Fruit fly (Drosophila melanogaster) whole organism, embryonic: ENCODE measurements around the gene prtp.
A peak's percentile ranks its signal among the peaks of the same experiment; 100 is the strongest.

Experiments
- Antp ChIP-seq: fragments of 200-800 bp; sonication (Bioruptor generic); optimal IDR thresholded peaks from 3 replicates; lab custom pipeline; 2016; ENCODE audit warnings: missing biosample characterization, missing genetic modification characterization
- Atf-2 ChIP-seq: fragments of 200-800 bp; sonication (Bioruptor generic); optimal IDR thresholded peaks from 2 replicates; lab custom pipeline; 2016; ENCODE audit warnings: missing biosample characterization, missing genetic modification characterization
- CG10209 ChIP-seq: fragments of 200-800 bp; sonication (Bioruptor generic); optimal IDR thresholded peaks from 3 replicates; lab custom pipeline; 2017; ENCODE audit warnings: missing biosample characterization, mild to moderate bottlenecking, missing genetic modification characterization, missing genetic modification reagents
- CG10654 ChIP-seq: fragments of 200-800 bp; sonication (Bioruptor generic); optimal IDR thresholded peaks from 2 replicates; lab custom pipeline; 2016; ENCODE audit warnings: missing biosample characterization, missing genetic modification characterization
- CG11695 ChIP-seq: fragments of 200-800 bp; sonication (Bioruptor generic); IDR thresholded peaks from 3 replicates; pipeline ENCODE4 v1.3.6; 2022; ENCODE audit warnings: missing biosample characterization, missing genetic modification characterization
- CG12236 ChIP-seq: fragments of 200-800 bp; sonication (Bioruptor generic); optimal IDR thresholded peaks from 2 replicates; lab custom pipeline; 2016; ENCODE audit warnings: missing biosample characterization, missing genetic modification characterization
- CG14441 ChIP-seq: fragments of 200-800 bp; sonication (Bioruptor generic); IDR thresholded peaks from 2 replicates; pipeline ENCODE4 v1.3.6; 2022; ENCODE audit warnings: missing biosample characterization, missing genetic modification characterization
- CG15696 ChIP-seq: fragments of 200-800 bp; sonication (Bioruptor generic); optimal IDR thresholded peaks from 2 replicates; lab custom pipeline; 2019; ENCODE audit warnings: missing biosample characterization, mild to moderate bottlenecking, missing genetic modification characterization, moderate library complexity
- CG17612 ChIP-seq: fragments of 200-800 bp; sonication (Bioruptor generic); IDR thresholded peaks from 2 replicates; pipeline ENCODE4 v1.3.6; 2022; ENCODE audit warnings: missing biosample characterization, missing genetic modification characterization
- CG18599 ChIP-seq: fragments of 200-800 bp; sonication (Bioruptor generic); optimal IDR thresholded peaks from 3 replicates; lab custom pipeline; 2017; ENCODE audit warnings: missing biosample characterization, missing genetic modification characterization, mild to moderate bottlenecking, moderate library complexity, missing genetic modification reagents
- CG2129 ChIP-seq: fragments of 200-800 bp; sonication (Bioruptor generic); IDR thresholded peaks from 2 replicates; pipeline ENCODE4 v1.3.6; 2022; ENCODE audit warnings: missing biosample characterization, missing genetic modification characterization; ENCODE audit not compliant: partially characterized antibody
- CG31365 ChIP-seq: fragments of 200-800 bp; sonication (Bioruptor generic); optimal IDR thresholded peaks from 2 replicates; lab custom pipeline; 2018; ENCODE audit warnings: missing biosample characterization, mild to moderate bottlenecking, missing genetic modification characterization
- CG4820 ChIP-seq: fragments of 200-800 bp; sonication (Bioruptor generic); optimal IDR thresholded peaks from 3 replicates; lab custom pipeline; 2016; ENCODE audit warnings: missing biosample characterization, missing genetic modification characterization
- CG7839 ChIP-seq: fragments of 200-800 bp; sonication (Bioruptor generic); optimal IDR thresholded peaks from 3 replicates; lab custom pipeline; 2018; ENCODE audit warnings: missing biosample characterization, mild to moderate bottlenecking, missing genetic modification characterization, moderate library complexity
- CG8924 ChIP-seq: fragments of 200-800 bp; optimal IDR thresholded peaks from 3 replicates; lab custom pipeline; 2019; ENCODE audit warnings: missing biosample characterization, mild to moderate bottlenecking, missing genetic modification characterization, moderate library complexity
- CG9215 ChIP-seq: fragments of 200-800 bp; sonication (Bioruptor generic); IDR thresholded peaks from 2 replicates; pipeline ENCODE4 v1.3.6; 2022; ENCODE audit warnings: missing biosample characterization, missing genetic modification characterization
- CG9437 ChIP-seq: fragments of 200-800 bp; sonication (Bioruptor generic); optimal IDR thresholded peaks from 2 replicates; lab custom pipeline; 2018; ENCODE audit warnings: missing biosample characterization, mild to moderate bottlenecking, missing genetic modification characterization
- CG9876 ChIP-seq: fragments of 200-800 bp; sonication (Bioruptor generic); optimal IDR thresholded peaks from 2 replicates; lab custom pipeline; 2016; ENCODE audit warnings: missing biosample characterization, missing genetic modification characterization
- Chrac-16 ChIP-seq: fragments of 200-800 bp; sonication (Bioruptor generic); optimal IDR thresholded peaks from 3 replicates; lab custom pipeline; 2016; ENCODE audit warnings: missing biosample characterization, missing genetic modification characterization
- Dll ChIP-seq: fragments of 200-800 bp; sonication (Bioruptor generic); IDR thresholded peaks from 4 replicates; pipeline ENCODE4 v1.3.6; 2022; ENCODE audit warnings: missing biosample characterization, missing genetic modification characterization; ENCODE audit not compliant: partially characterized antibody
- Drgx ChIP-seq: fragments of 200-800 bp; sonication (Bioruptor generic); IDR thresholded peaks from 2 replicates; pipeline ENCODE4 v1.3.6; 2022; ENCODE audit warnings: missing biosample characterization, missing genetic modification characterization
- Hand ChIP-seq: fragments of 200-800 bp; sonication (Bioruptor generic); optimal IDR thresholded peaks from 2 replicates; lab custom pipeline; 2017; ENCODE audit warnings: mild to moderate bottlenecking, missing biosample characterization, missing genetic modification reagents, missing genetic modification characterization
- MBD-R2 ChIP-seq: fragments of 200-800 bp; sonication (Bioruptor generic); IDR thresholded peaks from 2 replicates; pipeline ENCODE4 v1.3.6; 2022; ENCODE audit warnings: missing biosample characterization, missing genetic modification characterization
- MESR4 ChIP-seq: fragments of 200-800 bp; sonication (Bioruptor generic); optimal IDR thresholded peaks from 2 replicates; lab custom pipeline; 2018; ENCODE audit warnings: missing biosample characterization, mild to moderate bottlenecking, missing genetic modification characterization, moderate library complexity
- NC2α ChIP-seq: fragments of 200-800 bp; sonication (Bioruptor generic); optimal IDR thresholded peaks from 2 replicates; lab custom pipeline; 2016; ENCODE audit warnings: missing biosample characterization, missing genetic modification characterization
- PHDP ChIP-seq: fragments of 200-800 bp; sonication (Bioruptor generic); optimal IDR thresholded peaks from 3 replicates; lab custom pipeline; 2018; ENCODE audit warnings: missing biosample characterization, mild to moderate bottlenecking, missing genetic modification characterization, moderate library complexity
- Rfx ChIP-seq: fragments of 200-800 bp; sonication (Bioruptor generic); IDR thresholded peaks from 2 replicates; pipeline ENCODE4 v1.3.6; 2022; ENCODE audit warnings: missing biosample characterization, missing genetic modification characterization
- Sin3A ChIP-seq: fragments of >200 bp; optimal IDR thresholded peaks from 2 replicates; lab custom pipeline; 2018
- Six4 ChIP-seq: fragments of 200-800 bp; sonication (Bioruptor generic); optimal IDR thresholded peaks from 2 replicates; lab custom pipeline; 2016; ENCODE audit warnings: missing biosample characterization, missing genetic modification characterization
- Tbp ChIP-seq: fragments of >200 bp; optimal IDR thresholded peaks from 2 replicates; lab custom pipeline; 2018; ENCODE audit warnings: missing biosample characterization, missing genetic modification characterization
- ab ChIP-seq: fragments of 200-800 bp; sonication (Bioruptor generic); optimal IDR thresholded peaks from 2 replicates; lab custom pipeline; 2016; ENCODE audit warnings: missing biosample characterization, missing genetic modification characterization
- bowl ChIP-seq: fragments of 200-800 bp; sonication (Bioruptor generic); IDR thresholded peaks from 2 replicates; pipeline ENCODE4 v1.3.6; 2022; ENCODE audit warnings: missing biosample characterization, missing genetic modification characterization
- crc ChIP-seq: fragments of 200-800 bp; sonication (Bioruptor generic); optimal IDR thresholded peaks from 2 replicates; lab custom pipeline; 2016; ENCODE audit warnings: missing biosample characterization, missing genetic modification characterization
- da ChIP-seq: fragments of 200-800 bp; sonication (Bioruptor generic); optimal IDR thresholded peaks from 2 replicates; lab custom pipeline; 2016; ENCODE audit warnings: missing biosample characterization, missing genetic modification characterization
- dimm ChIP-seq: fragments of 200-800 bp; sonication (Bioruptor generic); IDR thresholded peaks from 2 replicates; pipeline ENCODE4 v1.3.6; 2022; ENCODE audit warnings: missing biosample characterization, missing genetic modification characterization
- emc ChIP-seq: fragments of 200-800 bp; sonication (Bioruptor generic); optimal IDR thresholded peaks from 2 replicates; lab custom pipeline; 2016; ENCODE audit warnings: missing biosample characterization, missing genetic modification characterization
- ewg ChIP-seq: fragments of 200-800 bp; sonication (Bioruptor generic); optimal IDR thresholded peaks from 3 replicates; lab custom pipeline; 2017; ENCODE audit warnings: mild to moderate bottlenecking, missing biosample characterization, missing genetic modification reagents, missing genetic modification characterization
- gt ChIP-seq: fragments of 200-800 bp; sonication (Bioruptor generic); IDR thresholded peaks from 2 replicates; pipeline ENCODE4 v1.3.6; 2022; ENCODE audit warnings: missing biosample characterization, missing genetic modification characterization
- ind ChIP-seq: fragments of 200-800 bp; sonication (Bioruptor generic); optimal IDR thresholded peaks from 3 replicates; lab custom pipeline; 2016; ENCODE audit warnings: missing biosample characterization, missing genetic modification characterization
- inv ChIP-seq: fragments of 200-800 bp; sonication (Bioruptor generic); IDR thresholded peaks from 2 replicates; pipeline ENCODE4 v1.3.6; 2022; ENCODE audit warnings: missing biosample characterization, missing genetic modification characterization; ENCODE audit not compliant: partially characterized antibody
- kah ChIP-seq: fragments of 200-800 bp; sonication (Bioruptor generic); optimal IDR thresholded peaks from 2 replicates; lab custom pipeline; 2018; ENCODE audit warnings: missing biosample characterization, mild to moderate bottlenecking, missing genetic modification characterization
- lmd ChIP-seq: fragments of 200-800 bp; sonication (Bioruptor generic); IDR thresholded peaks from 2 replicates; pipeline ENCODE4 v1.3.6; 2022; ENCODE audit warnings: missing biosample characterization, missing genetic modification characterization
- maf-S ChIP-seq: fragments of 200-800 bp; sonication (Bioruptor generic); optimal IDR thresholded peaks from 2 replicates; lab custom pipeline; 2016; ENCODE audit warnings: missing biosample characterization, missing genetic modification characterization
- mld ChIP-seq: fragments of 200-800 bp; sonication (Bioruptor generic); IDR thresholded peaks from 3 replicates; pipeline ENCODE4 v1.3.6; 2022; ENCODE audit warnings: missing biosample characterization, missing genetic modification characterization; ENCODE audit not compliant: partially characterized antibody
- nom ChIP-seq: fragments of 200-800 bp; sonication (Bioruptor generic); optimal IDR thresholded peaks from 2 replicates; lab custom pipeline; 2017; ENCODE audit warnings: missing biosample characterization, missing genetic modification characterization, mild to moderate bottlenecking, moderate library complexity, missing genetic modification reagents
- pan ChIP-seq, 4 experiments: fragments of >200 bp in 3 of 4; fragments of 200-800 bp in 1 of 4; sonication (Bioruptor generic) in 1 of 4; optimal IDR thresholded peaks in 3 of 4; IDR thresholded peaks in 1 of 4; 2 replicates each; pipeline versions ENCODE4 v1.3.6 to Lab custom; 2017 to 2022; ENCODE audit warnings: missing biosample characterization in 2 of 4, missing genetic modification characterization in 2 of 4, mixed read lengths in 1 of 4
- pb ChIP-seq: fragments of 200-800 bp; sonication (Bioruptor generic); optimal IDR thresholded peaks from 3 replicates; lab custom pipeline; 2016; ENCODE audit warnings: missing biosample characterization, missing genetic modification characterization
- scrt ChIP-seq: fragments of 200-800 bp; sonication (Bioruptor generic); optimal IDR thresholded peaks from 2 replicates; lab custom pipeline; 2018; ENCODE audit warnings: missing biosample characterization, mild to moderate bottlenecking, missing genetic modification characterization, moderate library complexity
- vvl ChIP-seq: fragments of 200-800 bp; sonication (Bioruptor generic); IDR thresholded peaks from 2 replicates; pipeline ENCODE4 v1.3.6; 2022; ENCODE audit warnings: missing biosample characterization, missing genetic modification characterization

The prtp gene

DNA sequence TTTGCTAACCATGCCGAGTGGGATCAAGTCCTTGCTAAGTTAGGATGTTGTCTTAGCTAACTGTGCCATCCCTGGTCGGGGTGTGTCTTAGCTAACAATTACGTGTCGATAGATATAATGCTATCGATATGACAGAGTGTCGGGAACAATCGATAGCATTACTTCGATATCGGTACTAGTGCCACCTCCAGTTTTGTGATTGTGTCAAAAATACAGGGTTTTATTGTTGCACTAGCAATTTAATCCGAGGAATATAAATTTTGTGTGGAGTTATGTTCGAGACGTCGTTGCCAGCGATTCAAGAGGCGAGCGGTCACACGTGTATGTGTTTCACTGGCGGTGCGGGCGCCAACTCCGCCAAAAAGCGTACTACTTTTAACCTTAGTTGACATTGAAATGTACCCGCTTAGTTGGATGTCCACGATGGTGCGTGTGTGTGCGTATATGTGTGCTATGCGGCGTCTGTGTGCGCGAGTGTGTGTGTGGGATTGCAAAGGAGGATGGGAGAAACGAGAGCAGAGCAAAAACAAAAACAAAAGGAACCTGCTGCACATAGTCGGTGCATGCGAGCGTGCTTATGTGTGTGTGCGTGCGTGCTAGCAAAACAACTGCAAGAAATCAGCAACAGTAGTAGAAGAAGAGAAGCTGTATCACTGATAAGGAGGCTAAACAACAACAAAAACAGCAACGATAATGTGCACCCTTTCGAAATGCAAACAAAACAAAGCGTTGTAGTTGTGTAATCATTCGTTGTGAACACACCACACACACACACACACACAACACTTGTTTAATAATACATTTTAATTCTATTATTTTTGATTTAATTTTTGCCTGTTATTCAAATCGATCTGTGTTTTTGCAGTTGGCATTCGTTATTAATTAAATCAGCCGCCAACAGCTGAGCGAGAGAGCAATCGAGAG, 21.3 kb upstream of the prtp start, which contains the start of gene PhKgamma (continued):
- no peak for TF ChIP-seq Atf-2 (GFP tag; lab: Kevin White, UChicago)
- no peak for TF ChIP-seq da (GFP tag; lab: Kevin White, UChicago)
- TF ChIP-seq inv (GFP tag; lab: Robert Waterston, UW): peak; percentile 90
- peak; percentile 80 for TF ChIP-seq CG2129
- TF ChIP-seq CG12236 (GFP tag; lab: Kevin White, UChicago): no peak
- no peak for TF ChIP-seq kah (GFP tag; lab: Kevin White, UChicago)
- TF ChIP-seq Chrac-16 (GFP tag; lab: Kevin White, UChicago): no peak
- no peak for TF ChIP-seq maf-S (GFP tag; lab: Kevin White, UChicago)
- TF ChIP-seq CG8924 (tag; lab: Kevin White, UChicago): peak; percentile 53
- no peak for TF ChIP-seq ewg (GFP tag; lab: Kevin White, UChicago)
- peak; percentile 52 for TF ChIP-seq Rfx (GFP tag; lab: Robert Waterston, UW)
- TF ChIP-seq scrt: no peak
- no peak for TF ChIP-seq CG14441 (GFP tag; lab: Robert Waterston, UW)
- no peak for TF ChIP-seq CG9437 (GFP tag; lab: Kevin White, UChicago)
- peak; percentile 48 for TF ChIP-seq vvl
- TF ChIP-seq ind (GFP tag; lab: Kevin White, UChicago): no peak
- no peak for TF ChIP-seq dimm (GFP tag; lab: Robert Waterston, UW)
- TF ChIP-seq CG10654 (GFP tag; lab: Kevin White, UChicago): no peak
- TF ChIP-seq MBD-R2: no peak; the same call in none of the 2 replicates
- TF ChIP-seq CG9876 (GFP tag; lab: Kevin White, UChicago): no peak
- no peak for TF ChIP-seq Six4 (GFP tag; lab: Kevin White, UChicago)
- TF ChIP-seq CG15696 (tag; lab: Kevin White, UChicago): no peak
- no peak for TF ChIP-seq CG11695 (GFP tag; lab: Robert Waterston, UW)
- TF ChIP-seq Tbp (GFP tag; lab: Kevin White, UChicago): no peak
- TF ChIP-seq CG10209 (GFP tag; lab: Kevin White, UChicago): no peak
- TF ChIP-seq PHDP (tag; lab: Kevin White, UChicago): peak; percentile 11
- no peak for TF ChIP-seq CG7839 (tag; lab: Kevin White, UChicago)
- TF ChIP-seq mld: peak; percentile 83
- no peak for TF ChIP-seq pan (optimal IDR thresholded peaks at IDR 0.05; lab: Kevin White, UChicago)
- no peak for TF ChIP-seq pan (GFP tag; optimal IDR thresholded peaks at IDR 0.05 in 1 of 2, IDR thresholded peaks at IDR 0.05 in 1 of 2)
- TF ChIP-seq MESR4 (GFP tag; lab: Kevin White, UChicago): peak; percentile 92
- no peak for TF ChIP-seq ab (GFP tag; lab: Kevin White, UChicago)
- TF ChIP-seq Sin3A (lab: Kevin White, UChicago): peak; percentile 64
- TF ChIP-seq Hand (GFP tag; lab: Kevin White, UChicago): peak; percentile 33
- no peak for TF ChIP-seq gt
- TF ChIP-seq emc (GFP tag; lab: Kevin White, UChicago): no peak
- TF ChIP-seq Antp: peak; percentile 15
- TF ChIP-seq CG9215: no peak
- TF ChIP-seq CG18599 (GFP tag; lab: Kevin White, UChicago): peak; percentile 53
- no peak for TF ChIP-seq NC2α
- TF ChIP-seq Dll (GFP tag; lab: Robert Waterston, UW): peak; percentile 91
- TF ChIP-seq bowl: no peak
- TF ChIP-seq crc (GFP tag; lab: Kevin White, UChicago): no peak
- TF ChIP-seq nom: peak; percentile 82
- TF ChIP-seq Drgx (GFP tag; lab: Robert Waterston, UW): 0 out of 2 replicates have a peak, but pooled peaks have one; percentile 7
- no peak for TF ChIP-seq CG4820 (GFP tag; lab: Kevin White, UChicago)
- TF ChIP-seq CG17612 (GFP tag; lab: Robert Waterston, UW): no peak
- no peak for TF ChIP-seq lmd
- TF ChIP-seq pb (GFP tag; lab: Kevin White, UChicago): no peak
- peak; percentile 32 for TF ChIP-seq CG31365
